Fruit fly (Drosophila melanogaster) whole organism, pupa: ENCODE measurements around the gene Top3alpha.
A peak's percentile ranks its signal among the peaks of the same experiment; 100 is the strongest.

Source experiments
- CG10348 ChIP-seq: fragments of 200-800 bp; sonication (Bioruptor generic); IDR thresholded peaks from 2 replicates; pipeline ENCODE4 v1.3.6; 2022; ENCODE audit warnings: missing biosample characterization, missing genetic modification characterization
- CG12605 ChIP-seq: fragments of 200-800 bp; sonication (Bioruptor generic); IDR thresholded peaks from 2 replicates; pipeline ENCODE4 v1.3.6; 2022; ENCODE audit warnings: missing biosample characterization, missing genetic modification characterization
- CG13204 ChIP-seq: fragments of 200-800 bp; sonication (Bioruptor generic); optimal IDR thresholded peaks from 2 replicates; lab custom pipeline; 2018; ENCODE audit warnings: missing biosample characterization, mild to moderate bottlenecking, missing genetic modification characterization, moderate library complexity
- CG14655 ChIP-seq: fragments of 200-800 bp; sonication (Bioruptor generic); optimal IDR thresholded peaks from 3 replicates; lab custom pipeline; 2017; ENCODE audit warnings: mild to moderate bottlenecking, missing biosample characterization, missing genetic modification reagents, missing genetic modification characterization
- CG15710 ChIP-seq: fragments of 200-800 bp; sonication (Bioruptor generic); optimal IDR thresholded peaks from 2 replicates; lab custom pipeline; 2018; ENCODE audit warnings: missing biosample characterization, mild to moderate bottlenecking, missing genetic modification characterization, moderate library complexity
- CG17806 ChIP-seq: fragments of 200-800 bp; sonication (Bioruptor generic); optimal IDR thresholded peaks from 2 replicates; lab custom pipeline; 2018; ENCODE audit warnings: missing biosample characterization, mild to moderate bottlenecking, missing genetic modification characterization, moderate library complexity
- CG32121 ChIP-seq: fragments of 200-800 bp; sonication (Bioruptor generic); IDR thresholded peaks from 2 replicates; pipeline ENCODE4 v1.3.6; 2022; ENCODE audit warnings: missing biosample characterization, missing genetic modification characterization
- CG34367 ChIP-seq: fragments of 200-800 bp; sonication (Bioruptor generic); optimal IDR thresholded peaks from 2 replicates; lab custom pipeline; 2018; ENCODE audit warnings: missing biosample characterization, mild to moderate bottlenecking, missing genetic modification characterization
- CG4496 ChIP-seq: fragments of 200-800 bp; sonication (Bioruptor generic); IDR thresholded peaks from 3 replicates; pipeline ENCODE4 v1.3.6; 2022; ENCODE audit warnings: missing biosample characterization, missing genetic modification characterization
- CG8159 ChIP-seq: fragments of 200-800 bp; sonication (Bioruptor generic); optimal IDR thresholded peaks from 3 replicates; lab custom pipeline; 2018; ENCODE audit warnings: missing biosample characterization, mild to moderate bottlenecking, missing genetic modification characterization, moderate library complexity
- CG8301 ChIP-seq: fragments of 200-800 bp; sonication (Bioruptor generic); optimal IDR thresholded peaks from 2 replicates; lab custom pipeline; 2018; ENCODE audit warnings: missing biosample characterization, mild to moderate bottlenecking, missing genetic modification characterization
- CG9948 ChIP-seq: fragments of 200-800 bp; sonication (Bioruptor generic); optimal IDR thresholded peaks from 2 replicates; lab custom pipeline; 2018; ENCODE audit warnings: missing biosample characterization, mild to moderate bottlenecking, missing genetic modification characterization, moderate library complexity
- D1 ChIP-seq: fragments of 200-800 bp; sonication (Bioruptor generic); optimal IDR thresholded peaks from 2 replicates; lab custom pipeline; 2018; ENCODE audit warnings: missing biosample characterization, mild to moderate bottlenecking, missing genetic modification characterization, moderate library complexity
- EcR ChIP-seq: fragments of 200-800 bp; sonication (Bioruptor generic); optimal IDR thresholded peaks from 3 replicates; lab custom pipeline; 2019; ENCODE audit warnings: missing biosample characterization, missing genetic modification characterization, mild to moderate bottlenecking, moderate library complexity, missing genetic modification reagents
- Ets98B ChIP-seq: fragments of 200-800 bp; sonication (Bioruptor generic); IDR thresholded peaks from 2 replicates; pipeline ENCODE4 v1.3.6; 2022; ENCODE audit warnings: missing biosample characterization, missing genetic modification characterization
- Pif1A ChIP-seq: fragments of 200-800 bp; sonication (Bioruptor generic); optimal IDR thresholded peaks from 3 replicates; lab custom pipeline; 2016; ENCODE audit warnings: missing biosample characterization, missing genetic modification characterization
- Pif1B ChIP-seq: fragments of 200-800 bp; sonication (Bioruptor generic); optimal IDR thresholded peaks from 3 replicates; lab custom pipeline; 2016; ENCODE audit warnings: missing biosample characterization, missing genetic modification characterization
- Snoo ChIP-seq: fragments of 200-800 bp; sonication (Bioruptor generic); optimal IDR thresholded peaks from 3 replicates; lab custom pipeline; 2017; ENCODE audit warnings: missing biosample characterization, mild to moderate bottlenecking, missing genetic modification characterization, inconsistent platforms
- fd96Ca ChIP-seq: fragments of 200-800 bp; sonication (Bioruptor generic); IDR thresholded peaks from 3 replicates; pipeline ENCODE4 v1.3.6; 2022; ENCODE audit warnings: missing biosample characterization, missing genetic modification characterization
- gl ChIP-seq: fragments of 200-800 bp; sonication (Bioruptor generic); optimal IDR thresholded peaks from 2 replicates; lab custom pipeline; 2018; ENCODE audit warnings: missing biosample characterization, mild to moderate bottlenecking, missing genetic modification characterization
- rn ChIP-seq: fragments of 200-800 bp; sonication (Bioruptor generic); IDR thresholded peaks from 2 replicates; pipeline ENCODE4 v1.3.6; 2022; ENCODE audit warnings: missing biosample characterization, missing genetic modification characterization

The Top3alpha gene

dm6 chr2L:19497983-19498382, at the start of gene Top3alpha:
Top3alpha (plus strand) TSS chr2L:19498168.
- TF ChIP-seq CG12605 (no peak), Ets98B (GFP tag; lab: Robert Waterston, UW) (no peak), CG10348 (no peak), CG15710 (tag; lab: Kevin White, UChicago) (no peak), CG32121 (no peak), CG9948 (tag; lab: Kevin White, UChicago) (no peak), CG17806 (tag; lab: Kevin White, UChicago) (no peak), CG14655 (GFP tag; lab: Kevin White, UChicago) (no peak), CG34367 (tag; lab: Kevin White, UChicago) (no peak), Snoo (no peak), EcR (GFP tag; lab: Kevin White, UChicago) (no peak), fd96Ca (GFP tag; lab: Robert Waterston, UW) (no peak), D1 (tag; lab: Kevin White, UChicago) (no peak)

DNA sequence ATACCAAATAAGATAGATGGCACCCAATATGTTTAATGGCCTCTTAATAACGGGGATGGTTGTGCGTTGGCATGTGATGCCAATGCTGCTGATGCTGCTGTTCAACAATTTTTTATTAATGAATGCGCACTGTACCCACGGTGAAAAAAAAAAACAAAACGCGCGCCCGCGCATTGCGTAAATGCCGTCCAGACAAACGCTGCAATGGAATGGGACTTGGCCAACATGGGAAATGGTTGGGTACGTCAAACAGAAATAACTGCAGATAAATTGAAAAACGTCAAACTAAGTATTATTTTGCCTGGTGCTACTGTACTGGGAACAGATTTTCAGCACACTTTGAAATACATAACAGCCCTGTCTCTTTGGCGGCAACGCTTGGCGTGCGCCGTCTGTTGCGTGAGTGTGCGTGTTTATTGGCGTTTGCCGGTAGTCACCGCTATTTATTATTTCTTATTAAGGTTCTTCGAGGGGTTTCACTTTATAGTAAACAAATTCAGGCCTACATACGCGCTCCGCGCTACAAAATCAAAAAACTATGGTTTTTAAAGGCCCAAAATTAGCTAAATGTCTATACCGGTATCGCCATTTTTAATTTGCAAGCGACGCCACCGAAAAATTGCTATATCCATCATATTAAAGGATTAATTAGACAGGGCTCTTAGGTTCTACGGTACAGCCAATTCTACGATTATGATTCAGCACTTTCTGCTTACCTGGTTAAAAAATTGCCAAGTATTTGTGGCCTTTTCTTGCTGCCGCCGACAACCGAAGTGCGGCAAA, 45.2 kb upstream of the Top3alpha start:
- TF ChIP-seq CG14655 (GFP tag; lab: Kevin White, UChicago) = peak; percentile 52
- no peak for TF ChIP-seq Pif1A (GFP tag; lab: Kevin White, UChicago)
- no peak for TF ChIP-seq CG34367 (tag; lab: Kevin White, UChicago)
- no peak; the same call in 1 of the 3 replicates for TF ChIP-seq CG4496
- peak; percentile 70 for TF ChIP-seq fd96Ca (GFP tag; lab: Robert Waterston, UW)
- peak; percentile 33 for TF ChIP-seq CG8301
- no peak for TF ChIP-seq gl (tag; lab: Kevin White, UChicago)
- no peak for TF ChIP-seq CG10348
- no peak for TF ChIP-seq Pif1B (GFP tag; lab: Kevin White, UChicago)
- no peak for TF ChIP-seq CG15710 (tag; lab: Kevin White, UChicago)
- no peak for TF ChIP-seq D1 (tag; lab: Kevin White, UChicago)
- no peak for TF ChIP-seq Snoo
- no peak for TF ChIP-seq rn (GFP tag; lab: Robert Waterston, UW)
- no peak for TF ChIP-seq CG13204 (GFP tag; lab: Kevin White, UChicago)
- peak; percentile 61 for TF ChIP-seq Ets98B (GFP tag; lab: Robert Waterston, UW)
- peak; percentile 25 for TF ChIP-seq CG17806 (tag; lab: Kevin White, UChicago)
- TF ChIP-seq CG8159 (tag; lab: Kevin White, UChicago) = peak; percentile 21
- no peak for TF ChIP-seq EcR (GFP tag; lab: Kevin White, UChicago)
- TF ChIP-seq CG9948 (tag; lab: Kevin White, UChicago) = no peak
- peak; percentile 68 for TF ChIP-seq CG12605
- peak; percentile 57; the same call in 1 of the 2 replicates for TF ChIP-seq CG32121

dm6 chr2L:19453381-19453780, 44.6 kb upstream of the Top3alpha start, which contains the start of gene Top2:
Top2 (minus strand) TSS chr2L:19453490.
- TF ChIP-seq CG17806 (tag; lab: Kevin White, UChicago) = no peak
- no peak for TF ChIP-seq CG9948 (tag; lab: Kevin White, UChicago)
- no peak for TF ChIP-seq Pif1B (GFP tag; lab: Kevin White, UChicago)
- TF ChIP-seq CG13204 (GFP tag; lab: Kevin White, UChicago) = no peak
- no peak for TF ChIP-seq CG34367 (tag; lab: Kevin White, UChicago)
- TF ChIP-seq gl (tag; lab: Kevin White, UChicago) = no peak
- TF ChIP-seq CG8159 (tag; lab: Kevin White, UChicago) = peak; percentile 17
- peak; percentile 7; the same call in 1 of the 3 replicates for TF ChIP-seq CG4496
- TF ChIP-seq EcR (GFP tag; lab: Kevin White, UChicago) = no peak
- no peak for TF ChIP-seq rn (GFP tag; lab: Robert Waterston, UW)
- TF ChIP-seq Pif1A (GFP tag; lab: Kevin White, UChicago) = no peak
- TF ChIP-seq fd96Ca (GFP tag; lab: Robert Waterston, UW) = no peak
- TF ChIP-seq Ets98B (GFP tag; lab: Robert Waterston, UW) = no peak
- TF ChIP-seq CG32121 = no peak
- TF ChIP-seq Snoo = no peak
- TF ChIP-seq D1 (tag; lab: Kevin White, UChicago) = no peak

DNA sequence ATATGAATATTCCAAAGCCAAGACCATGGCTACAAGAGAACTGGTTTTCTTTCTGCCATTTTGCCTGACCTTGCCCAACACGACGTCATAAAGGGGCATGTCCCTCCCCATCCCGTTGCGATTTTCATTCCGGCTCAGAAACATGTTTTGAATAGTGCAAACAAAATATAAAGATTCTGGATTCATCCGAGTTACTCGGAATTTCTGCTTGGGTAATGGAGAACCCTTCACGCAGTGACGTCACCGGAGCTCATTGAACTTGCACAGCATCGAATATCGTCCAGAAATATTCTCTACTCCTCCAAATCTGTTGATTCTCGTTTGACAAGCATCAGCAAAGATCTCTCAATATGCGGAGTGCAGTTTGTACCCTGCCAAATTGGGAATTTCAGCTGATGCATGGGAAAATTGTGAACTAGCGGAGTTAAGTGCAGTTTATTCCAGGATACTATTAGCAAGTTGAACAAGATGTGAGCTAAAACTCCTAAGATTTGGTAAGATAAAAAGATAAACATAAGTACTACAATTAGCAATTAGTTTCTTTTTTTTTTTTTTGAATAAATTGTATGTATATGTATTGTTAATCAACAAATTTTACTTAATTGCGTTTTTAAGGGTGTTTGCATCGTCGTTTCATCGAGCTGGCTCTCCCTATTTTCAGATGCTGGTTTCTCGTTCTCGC, 43.8 kb upstream of the Top3alpha start, which contains the start of gene CG10026:
Gene CG10026, plus strand, starts transcription at position 187 of the 682 bp plus-strand sequence.
- peak; percentile 59 for TF ChIP-seq Pif1A (GFP tag; lab: Kevin White, UChicago)
- TF ChIP-seq CG14655 (GFP tag; lab: Kevin White, UChicago) = peak; percentile 61
- peak; percentile 73 for TF ChIP-seq CG8159 (tag; lab: Kevin White, UChicago)
- no peak for TF ChIP-seq CG13204 (GFP tag; lab: Kevin White, UChicago)
- TF ChIP-seq CG32121 = peak; percentile 11; the same call in 1 of the 2 replicates
- peak; percentile 58 for TF ChIP-seq CG9948 (tag; lab: Kevin White, UChicago)
- TF ChIP-seq CG8301 = peak; percentile 48
- TF ChIP-seq CG34367 (tag; lab: Kevin White, UChicago) = peak; percentile 60
- peak; percentile 99 for TF ChIP-seq EcR (GFP tag; lab: Kevin White, UChicago)
- TF ChIP-seq CG17806 (tag; lab: Kevin White, UChicago) = peak; percentile 29
- peak; percentile 42 for TF ChIP-seq Pif1B (GFP tag; lab: Kevin White, UChicago)
- TF ChIP-seq Ets98B (GFP tag; lab: Robert Waterston, UW) = no peak
- TF ChIP-seq CG4496 = no peak
- TF ChIP-seq CG10348 = no peak
- peak; percentile 52 for TF ChIP-seq Snoo
- peak; percentile 69 for TF ChIP-seq CG15710 (tag; lab: Kevin White, UChicago)
